Worm (Caenorhabditis elegans): Measurements from ENCODE around the gene C31B8.16.

ce11 chrV:2903227-2903626 is 26.6 kb upstream of the C31B8.16 start, which contains the start of gene C31B8.7:
- TF ChIP-seq med-1 (GFP tag; optimal IDR thresholded peaks at IDR 0.05; ENCODE audit: insufficient read depth): no peak
- no peak for TF ChIP-seq flt-1 (GFP tag; IDR thresholded peaks at IDR 0.05)
- TF ChIP-seq ref-1 (GFP tag; conservative IDR thresholded peaks at IDR 0.05): no peak
- TF ChIP-seq klf-2 (GFP tag; conservative IDR thresholded peaks at IDR 0.05): no peak
- no peak for TF ChIP-seq T22C8.4 (GFP tag; IDR thresholded peaks at IDR 0.05)
- TF ChIP-seq ztf-23 (GFP tag; IDR thresholded peaks at IDR 0.05): no peak
- no peak for TF ChIP-seq tab-1 (GFP tag; IDR thresholded peaks at IDR 0.05)
- TF ChIP-seq cog-1 (tag; optimal IDR thresholded peaks at IDR 0.05): no peak
- no peak for TF ChIP-seq ztf-29 (GFP tag; IDR thresholded peaks at IDR 0.05)

Data from whole organism, midembryonic.